Worm (Caenorhabditis elegans) whole organism, mixed stage, embryonic: ENCODE data around the gene F46B6.5.

Experiments used
- M03D4.4 ChIP-seq: sonication (generic microtip); optimal IDR thresholded peaks from 2 replicates; lab custom pipeline; 2017; ENCODE audit warnings: mild to moderate bottlenecking, missing genetic modification characterization, missing compliant biosample characterization
- bed-3 ChIP-seq: fragments of 200-800 bp; sonication (Bioruptor generic); optimal IDR thresholded peaks from 3 replicates; lab custom pipeline; 2018; ENCODE audit warnings: mild to moderate bottlenecking, missing genetic modification characterization, moderate library complexity, missing compliant biosample characterization
- blmp-1 ChIP-seq: fragments of 150-350 bp; optimal IDR thresholded peaks from 2 replicates; lab custom pipeline; 2014; ENCODE audit warnings: missing biosample characterization, missing genetic modification characterization
- ceh-39 ChIP-seq: fragments of 150-350 bp; optimal IDR thresholded peaks from 2 replicates; lab custom pipeline; 2014; ENCODE audit warnings: missing biosample characterization, missing genetic modification characterization
- ceh-43 ChIP-seq: fragments of 200-800 bp; sonication (Bioruptor generic); optimal IDR thresholded peaks from 2 replicates; lab custom pipeline; 2018; ENCODE audit warnings: mild to moderate bottlenecking, missing genetic modification characterization, moderate library complexity, missing compliant biosample characterization
- ceh-83 ChIP-seq: fragments of 200-800 bp; sonication (Bioruptor generic); optimal IDR thresholded peaks from 2 replicates; lab custom pipeline; 2018; ENCODE audit warnings: mild to moderate bottlenecking, missing genetic modification characterization, missing compliant biosample characterization
- ces-1 ChIP-seq: fragments of 150-350 bp; optimal IDR thresholded peaks from 2 replicates; lab custom pipeline; 2014; ENCODE audit warnings: missing biosample characterization, missing genetic modification reagents, missing genetic modification characterization
- cnd-1 ChIP-seq: fragments of 200-800 bp; sonication (Bioruptor generic); optimal IDR thresholded peaks from 2 replicates; lab custom pipeline; 2018; ENCODE audit warnings: mild to moderate bottlenecking, missing genetic modification characterization, missing compliant biosample characterization
- drap-1 ChIP-seq: fragments of 200-800 bp; sonication (Bioruptor generic); optimal IDR thresholded peaks from 3 replicates; lab custom pipeline; 2018; ENCODE audit warnings: mild to moderate bottlenecking, missing genetic modification characterization, missing compliant biosample characterization
- elt-3 ChIP-seq: fragments of 150-350 bp; optimal IDR thresholded peaks from 2 replicates; lab custom pipeline; 2014; ENCODE audit warnings: missing biosample characterization, missing genetic modification characterization
- flh-1 ChIP-seq: fragments of 200-800 bp; sonication (Bioruptor generic); optimal IDR thresholded peaks from 2 replicates; lab custom pipeline; 2018; ENCODE audit warnings: mild to moderate bottlenecking, missing genetic modification characterization, moderate library complexity, missing compliant biosample characterization
- ham-2 ChIP-seq: fragments of 200-800 bp; sonication (Bioruptor generic); optimal IDR thresholded peaks from 2 replicates; lab custom pipeline; 2018; ENCODE audit warnings: mild to moderate bottlenecking, missing genetic modification characterization, missing compliant biosample characterization
- hlh-1 ChIP-seq: fragments of 150-350 bp; optimal IDR thresholded peaks from 2 replicates; lab custom pipeline; 2014; ENCODE audit warnings: missing biosample characterization, missing genetic modification reagents, missing genetic modification characterization
- lin-32 ChIP-seq: fragments of 200-800 bp; sonication (Bioruptor generic); optimal IDR thresholded peaks from 2 replicates; lab custom pipeline; 2018; ENCODE audit warnings: mild to moderate bottlenecking, missing genetic modification characterization, missing compliant biosample characterization
- lsy-2 ChIP-seq: fragments of 150-350 bp; optimal IDR thresholded peaks from 2 replicates; lab custom pipeline; 2014; ENCODE audit warnings: missing biosample characterization, missing genetic modification characterization
- mab-5 ChIP-seq: fragments of 150-350 bp; optimal IDR thresholded peaks from 2 replicates; lab custom pipeline; 2014; ENCODE audit warnings: missing biosample characterization, missing genetic modification characterization
- mep-1 ChIP-seq: fragments of 150-350 bp; optimal IDR thresholded peaks from 2 replicates; lab custom pipeline; 2017; ENCODE audit warnings: missing biosample characterization, missing genetic modification reagents, missing genetic modification characterization, inconsistent platforms
- mls-2 ChIP-seq: sonication (generic microtip); optimal IDR thresholded peaks from 2 replicates; lab custom pipeline; 2016; ENCODE audit warnings: mild to moderate bottlenecking, missing genetic modification characterization, moderate library complexity, missing compliant biosample characterization
- nhr-12 ChIP-seq: fragments of 150-350 bp; optimal IDR thresholded peaks from 2 replicates; lab custom pipeline; 2014; ENCODE audit warnings: missing biosample characterization, missing genetic modification characterization
- nhr-2 ChIP-seq: fragments of 150-350 bp; optimal IDR thresholded peaks from 2 replicates; lab custom pipeline; 2014; ENCODE audit warnings: missing biosample characterization, missing genetic modification characterization
- nhr-237 ChIP-seq: fragments of 150-350 bp; optimal IDR thresholded peaks from 2 replicates; lab custom pipeline; 2014; ENCODE audit warnings: missing biosample characterization, missing genetic modification characterization
- nhr-28 ChIP-seq: fragments of 150-350 bp; optimal IDR thresholded peaks from 2 replicates; lab custom pipeline; 2014; ENCODE audit warnings: missing biosample characterization, missing genetic modification characterization
- nhr-76 ChIP-seq: sonication (generic microtip); optimal IDR thresholded peaks from 2 replicates; lab custom pipeline; 2017; ENCODE audit warnings: missing biosample characterization, missing genetic modification characterization
- pha-4 ChIP-seq: fragments of 150-350 bp; optimal IDR thresholded peaks from 2 replicates; lab custom pipeline; 2018; ENCODE audit warnings: missing biosample characterization, missing genetic modification reagents, missing genetic modification characterization
- sem-2 ChIP-seq: fragments of 200-800 bp; sonication (Bioruptor generic); optimal IDR thresholded peaks from 2 replicates; lab custom pipeline; 2018; ENCODE audit warnings: mild to moderate bottlenecking, missing genetic modification characterization, missing compliant biosample characterization
- snpc-4 ChIP-seq: fragments of 150-350 bp; optimal IDR thresholded peaks from 2 replicates; lab custom pipeline; 2014; ENCODE audit warnings: missing biosample characterization, missing genetic modification characterization
- tbx-8 ChIP-seq: fragments of 200-800 bp; sonication (Bioruptor generic); optimal IDR thresholded peaks from 2 replicates; lab custom pipeline; 2018; ENCODE audit warnings: mild to moderate bottlenecking, missing genetic modification characterization, moderate library complexity, missing compliant biosample characterization
- unc-120 ChIP-seq: sonication (generic microtip); optimal IDR thresholded peaks from 2 replicates; lab custom pipeline; 2017; ENCODE audit warnings: missing genetic modification characterization, missing compliant biosample characterization; ENCODE audit not compliant: poor library complexity, severe bottlenecking
- unc-62 ChIP-seq: fragments of 150-350 bp; optimal IDR thresholded peaks from 2 replicates; lab custom pipeline; 2014; ENCODE audit warnings: missing biosample characterization, missing genetic modification reagents, missing genetic modification characterization

Gene F46B6.5

ce11 chrV:9782969-9783368 is at the start of gene F46B6.5:
Gene F46B6.5, minus strand, starts transcription at chrV:9783069.
- no peak for TF ChIP-seq nhr-237 (tag; lab: Kevin White, UChicago)
- no peak for TF ChIP-seq mep-1
- TF ChIP-seq cnd-1 (tag; lab: Kevin White, UChicago): no peak
- TF ChIP-seq, all 35 proteins: peak for 0

- TF ChIP-seq drap-1 (GFP tag; lab: Kevin White, UChicago) (no peak), sem-2 (no peak), mls-2 (tag; lab: Kevin White, UChicago) (no peak), cnd-1 (tag; lab: Kevin White, UChicago) (no peak), ceh-83 (no peak), nhr-2 (tag; lab: Kevin White, UChicago) (no peak), hlh-1 (tag; lab: Kevin White, UChicago) (no peak), snpc-4 (tag; lab: Kevin White, UChicago) (no peak), nhr-28 (tag; lab: Kevin White, UChicago) (no peak), M03D4.4 (tag; lab: Kevin White, UChicago) (no peak)
These were observed 41.3 kb upstream of the F46B6.5 start, which contains the start of gene str-2 for ce11 chrV:9824149-9824548. Gene str-2, minus strand, starts transcription at chrV:9824249.

ce11 chrV:9821724-9822123 is 38.9 kb upstream of the F46B6.5 start, which contains the start of gene str-193:
Gene str-193, minus strand, starts transcription at chrV:9821824.
- no peak for TF ChIP-seq elt-3 (tag; lab: Kevin White, UChicago)
- no peak for TF ChIP-seq nhr-76 (tag; lab: Kevin White, UChicago)
- no peak for TF ChIP-seq blmp-1 (tag; lab: Kevin White, UChicago)
- TF ChIP-seq lsy-2: no peak
- no peak for TF ChIP-seq ceh-39 (tag; lab: Kevin White, UChicago)
- TF ChIP-seq ces-1 (GFP tag; lab: Kevin White, UChicago): no peak
- TF ChIP-seq flh-1 (GFP tag; lab: Kevin White, UChicago): no peak
- TF ChIP-seq lin-32 (GFP tag; lab: Kevin White, UChicago): no peak
- no peak for TF ChIP-seq ham-2 (GFP tag; lab: Kevin White, UChicago)
- TF ChIP-seq hlh-1 (tag; lab: Kevin White, UChicago): no peak
- no peak for TF ChIP-seq mep-1
- TF ChIP-seq nhr-2 (tag; lab: Kevin White, UChicago): no peak
- TF ChIP-seq unc-62 (GFP tag; lab: Kevin White, UChicago): no peak
- TF ChIP-seq pha-4 (tag; lab: Kevin White, UChicago): no peak
- no peak for TF ChIP-seq mab-5

- no peak for TF ChIP-seq tbx-8 (GFP tag; lab: Kevin White, UChicago)
- no peak for TF ChIP-seq unc-120
- TF ChIP-seq ceh-39 (tag; lab: Kevin White, UChicago): no peak
- no peak for TF ChIP-seq nhr-76 (tag; lab: Kevin White, UChicago)
- no peak for TF ChIP-seq elt-3 (tag; lab: Kevin White, UChicago)
- no peak for TF ChIP-seq pha-4 (tag; lab: Kevin White, UChicago)
- no peak for TF ChIP-seq M03D4.4 (tag; lab: Kevin White, UChicago)
- no peak for TF ChIP-seq lin-32 (GFP tag; lab: Kevin White, UChicago)
- no peak for TF ChIP-seq ceh-43 (GFP tag; lab: Kevin White, UChicago)
- no peak for TF ChIP-seq unc-62 (GFP tag; lab: Kevin White, UChicago)
- no peak for TF ChIP-seq nhr-28 (tag; lab: Kevin White, UChicago)
- TF ChIP-seq, all 35 proteins: peak for 0
These were observed 33.5 kb upstream of the F46B6.5 start, which contains the start of gene sru-31 for ce11 chrV:9816390-9816789. Gene sru-31, plus strand, starts transcription at chrV:9816690.

- TF ChIP-seq unc-62 (GFP tag; lab: Kevin White, UChicago) (no peak), nhr-76 (tag; lab: Kevin White, UChicago) (no peak), snpc-4 (tag; lab: Kevin White, UChicago) (no peak), ceh-39 (tag; lab: Kevin White, UChicago) (no peak), nhr-12 (no peak), cnd-1 (tag; lab: Kevin White, UChicago) (no peak), lin-32 (GFP tag; lab: Kevin White, UChicago) (no peak), flh-1 (GFP tag; lab: Kevin White, UChicago) (no peak), bed-3 (GFP tag; lab: Kevin White, UChicago) (no peak)
These were observed 30.7 kb upstream of the F46B6.5 start, which contains the start of gene sru-30 for ce11 chrV:9813527-9813926. Gene sru-30, plus strand, starts transcription at chrV:9813827.
